Worm (Caenorhabditis elegans) whole organism, L1 larva: ENCODE results near the gene sknr-1.
A peak's percentile ranks its signal among the peaks of the same experiment; 100 is the strongest.

ENCODE experiments used
- C16A3.4 ChIP-seq: fragments of 150-350 bp; optimal IDR thresholded peaks from 2 replicates; lab custom pipeline; 2014; ENCODE audit warnings: missing biosample characterization, missing genetic modification characterization
- aly-2 ChIP-seq: fragments of 150-350 bp; optimal IDR thresholded peaks from 2 replicates; lab custom pipeline; 2014; ENCODE audit warnings: missing biosample characterization, missing genetic modification characterization
- ceh-8 ChIP-seq: fragments of 200-800 bp; sonication (Bioruptor generic); optimal IDR thresholded peaks from 2 replicates; lab custom pipeline; 2018; ENCODE audit warnings: mild to moderate bottlenecking, missing genetic modification characterization, moderate library complexity, missing compliant biosample characterization
- ces-1 ChIP-seq: fragments of 150-350 bp; optimal IDR thresholded peaks from 2 replicates; lab custom pipeline; 2014; ENCODE audit warnings: missing biosample characterization, missing genetic modification reagents, missing genetic modification characterization
- efl-1 ChIP-seq, 4 experiments: fragments of 150-350 bp; optimal IDR thresholded peaks in 3 of 4; peaks in 1 of 4; 1 replicate in 1 of 4; 2 replicates in 3 of 4; lab custom pipeline; 2014; ENCODE audit warnings: missing biosample characterization in 2 of 4, missing genetic modification characterization in 2 of 4, missing genetic modification reagents in 2 of 4
- egl-13 ChIP-seq: sonication (generic microtip); optimal IDR thresholded peaks from 2 replicates; lab custom pipeline; 2016; ENCODE audit warnings: missing genotype, missing genetic modification reagents, missing genetic modification characterization, missing compliant biosample characterization
- egl-27 ChIP-seq, 2 experiments: fragments of 150-350 bp in 1 of 2; sonication (generic microtip); optimal IDR thresholded peaks; 3 replicates each; lab custom pipeline; 2017 to 2018; ENCODE audit warnings: missing biosample characterization in 2 of 2, missing genetic modification characterization in 2 of 2, missing genetic modification reagents in 2 of 2
- elt-2 ChIP-seq: sonication (generic microtip); optimal IDR thresholded peaks from 2 replicates; lab custom pipeline; 2016; ENCODE audit warnings: missing genetic modification characterization, mild to moderate bottlenecking, inconsistent platforms, missing compliant biosample characterization, missing genetic modification reagents
- elt-3 ChIP-seq, 6 experiments: fragments of 150-350 bp in 1 of 6; sonication (generic microtip); optimal IDR thresholded peaks; 2 replicates each; lab custom pipeline; 2017 to 2018; ENCODE audit warnings: missing biosample characterization in 6 of 6, missing genetic modification characterization in 6 of 6, inconsistent platforms in 1 of 6
- ets-5 ChIP-seq: fragments of 200-800 bp; sonication (Bioruptor generic); IDR thresholded peaks from 2 replicates; pipeline ENCODE4 v1.3.6; 2022; ENCODE audit warnings: missing genetic modification characterization, missing compliant biosample characterization
- fkh-4 ChIP-seq: sonication (generic microtip); optimal IDR thresholded peaks from 2 replicates; lab custom pipeline; 2016; ENCODE audit warnings: missing compliant biosample characterization, missing genetic modification characterization, borderline replicate concordance
- fos-1 ChIP-seq: fragments of 150-350 bp; optimal IDR thresholded peaks from 2 replicates; lab custom pipeline; 2014; ENCODE audit warnings: missing biosample characterization, missing genetic modification characterization
- hlh-17 ChIP-seq: fragments of 200-800 bp; sonication (Bioruptor generic); optimal IDR thresholded peaks from 2 replicates; lab custom pipeline; 2018; ENCODE audit warnings: missing genetic modification characterization, mild to moderate bottlenecking, missing compliant biosample characterization, moderate library complexity, borderline replicate concordance
- hlh-4 ChIP-seq: sonication (generic microtip); optimal IDR thresholded peaks from 2 replicates; lab custom pipeline; 2016; ENCODE audit warnings: mild to moderate bottlenecking, missing genetic modification characterization, missing compliant biosample characterization
- lin-13 ChIP-seq: fragments of 150-350 bp; optimal IDR thresholded peaks from 2 replicates; lab custom pipeline; 2014; ENCODE audit warnings: missing biosample characterization, missing genetic modification reagents, missing genetic modification characterization
- lin-39 ChIP-seq: fragments of 150-350 bp; optimal IDR thresholded peaks from 2 replicates; lab custom pipeline; 2014; ENCODE audit warnings: missing biosample characterization, missing genetic modification reagents, missing genetic modification characterization
- lir-3 ChIP-seq: sonication (generic microtip); optimal IDR thresholded peaks from 2 replicates; lab custom pipeline; 2016; ENCODE audit warnings: mild to moderate bottlenecking, missing genetic modification characterization, moderate library complexity, missing compliant biosample characterization; ENCODE audit not compliant: poor library complexity
- mab-9 ChIP-seq: fragments of 200-800 bp; sonication (Bioruptor generic); IDR thresholded peaks from 2 replicates; pipeline ENCODE4 v1.3.6; 2022; ENCODE audit warnings: missing genetic modification reagents, missing genetic modification characterization, missing compliant biosample characterization
- mep-1 ChIP-seq: fragments of 150-350 bp; optimal IDR thresholded peaks from 2 replicates; lab custom pipeline; 2014; ENCODE audit warnings: missing biosample characterization, missing genetic modification characterization
- nhr-12 ChIP-seq: sonication (generic microtip); optimal IDR thresholded peaks from 2 replicates; lab custom pipeline; 2017; ENCODE audit warnings: missing biosample characterization, missing genetic modification characterization
- nhr-19 ChIP-seq: fragments of 200-800 bp; sonication (Bioruptor generic); conservative IDR thresholded peaks from 2 replicates; pipeline ENCODE4 v1.3.6; 2022; ENCODE audit warnings: missing genetic modification characterization, missing compliant biosample characterization
- nhr-20 ChIP-seq: sonication (generic microtip); optimal IDR thresholded peaks from 2 replicates; lab custom pipeline; 2016; ENCODE audit warnings: mild to moderate bottlenecking, missing genetic modification characterization, missing compliant biosample characterization
- nhr-237 ChIP-seq: fragments of 150-350 bp; optimal IDR thresholded peaks from 2 replicates; lab custom pipeline; 2014; ENCODE audit warnings: missing biosample characterization, missing genetic modification characterization
- nhr-47 ChIP-seq: sonication (generic microtip); optimal IDR thresholded peaks from 2 replicates; lab custom pipeline; 2016; ENCODE audit warnings: mild to moderate bottlenecking, missing genetic modification characterization, moderate library complexity, missing compliant biosample characterization
- nhr-76 ChIP-seq: sonication (generic microtip); optimal IDR thresholded peaks from 2 replicates; lab custom pipeline; 2017; ENCODE audit warnings: missing biosample characterization, missing genetic modification characterization
- nhr-84 ChIP-seq: sonication (generic microtip); optimal IDR thresholded peaks from 2 replicates; lab custom pipeline; 2017; ENCODE audit warnings: missing biosample characterization, missing genetic modification characterization
- nhr-90 ChIP-seq: sonication (generic microtip); optimal IDR thresholded peaks from 2 replicates; lab custom pipeline; 2016; ENCODE audit warnings: mild to moderate bottlenecking, missing genetic modification characterization, missing compliant biosample characterization; ENCODE audit not compliant: poor library complexity
- pag-3 ChIP-seq: sonication (generic microtip); optimal IDR thresholded peaks from 2 replicates; lab custom pipeline; 2017; ENCODE audit warnings: missing genetic modification characterization, mild to moderate bottlenecking, missing compliant biosample characterization, antibody characterized with exemption, borderline replicate concordance; ENCODE audit not compliant: insufficient read depth
- pqm-1 ChIP-seq: sonication (generic microtip); optimal IDR thresholded peaks from 3 replicates; lab custom pipeline; 2017; ENCODE audit warnings: missing biosample characterization, missing genetic modification characterization
- snu-23 ChIP-seq: sonication (generic microtip); optimal IDR thresholded peaks from 2 replicates; lab custom pipeline; 2016; ENCODE audit warnings: missing genetic modification characterization, missing compliant biosample characterization
- swsn-7 ChIP-seq: sonication (generic microtip); optimal IDR thresholded peaks from 2 replicates; lab custom pipeline; 2016; ENCODE audit warnings: missing genetic modification characterization, missing compliant biosample characterization
- tlp-1 ChIP-seq: fragments of 150-350 bp; optimal IDR thresholded peaks from 2 replicates; lab custom pipeline; 2014; ENCODE audit warnings: missing biosample characterization, missing genetic modification characterization
- unc-98 ChIP-seq: fragments of 200-800 bp; sonication (Bioruptor generic); IDR thresholded peaks from 2 replicates; pipeline ENCODE4 v1.3.6; 2022; ENCODE audit warnings: missing genetic modification characterization, missing compliant biosample characterization
- zag-1 ChIP-seq: fragments of 150-350 bp; optimal IDR thresholded peaks from 2 replicates; lab custom pipeline; 2014; ENCODE audit warnings: missing biosample characterization, missing genetic modification characterization
- ztf-11 ChIP-seq, 2 experiments: sonication (generic microtip); optimal IDR thresholded peaks; 2 replicates each; lab custom pipeline; 2016 to 2017; ENCODE audit warnings: missing genetic modification characterization in 2 of 2, missing biosample characterization in 1 of 2, missing compliant biosample characterization in 1 of 2

Gene sknr-1

DNA sequence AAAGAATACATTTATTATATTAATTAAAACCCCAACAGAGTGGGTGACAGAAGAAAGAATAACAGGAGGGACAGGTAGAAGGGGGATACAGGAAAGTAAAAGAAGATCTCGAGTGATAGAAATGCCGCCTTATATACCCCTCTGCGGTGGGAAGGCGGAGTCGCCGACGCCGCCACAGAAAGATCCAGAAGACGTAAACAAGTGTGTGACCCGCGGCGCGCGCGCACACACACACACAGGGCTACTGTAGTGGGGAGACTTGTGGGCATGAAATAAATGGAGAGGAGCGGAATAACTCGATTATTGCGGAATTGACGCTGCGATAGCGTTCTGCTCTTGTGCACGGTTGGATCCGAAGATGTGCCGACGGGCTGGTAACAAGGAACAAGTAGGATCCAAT, 29.5 kb downstream of the sknr-1 start:
- TF ChIP-seq nhr-12 (tag; lab: Kevin White, UChicago): no peak
- no peak for TF ChIP-seq fkh-4 (tag; lab: Kevin White, UChicago)
- no peak for TF ChIP-seq nhr-90 (tag; lab: Kevin White, UChicago)
- TF ChIP-seq C16A3.4: no peak
- TF ChIP-seq hlh-17 (GFP tag; lab: Kevin White, UChicago): no peak
- TF ChIP-seq nhr-47 (tag; lab: Kevin White, UChicago): no peak
- TF ChIP-seq ets-5 (GFP tag; lab: Robert Waterston, UW): no peak
- no peak for TF ChIP-seq egl-27 (tag; optimal IDR thresholded peaks at IDR 0.05; lab: Kevin White, UChicago)
- TF ChIP-seq pag-3: no peak
- TF ChIP-seq fos-1: no peak
- no peak for TF ChIP-seq snu-23 (GFP tag; lab: Kevin White, UChicago)
- TF ChIP-seq ceh-8: no peak
- no peak for TF ChIP-seq ztf-11 (tag; optimal IDR thresholded peaks at IDR 0.05; lab: Kevin White, UChicago)
- no peak for TF ChIP-seq aly-2 (tag; lab: Kevin White, UChicago)
- TF ChIP-seq ces-1 (GFP tag; lab: Kevin White, UChicago): no peak

ce11 chrV:2592173-2592676, 33.0 kb downstream of the sknr-1 start, which contains the start of gene irg-3:
TSS of gene irg-3 (plus strand) at chrV:2592591.
- TF ChIP-seq efl-1 (optimal IDR thresholded peaks at IDR 0.05; lab: Kevin White, UChicago) (no peak), efl-1 (GFP tag; optimal IDR thresholded peaks at IDR 0.05 in 1 of 2; lab: Kevin White, UChicago) (peak in 1 of 2 experiments; percentile 85), elt-2 (peak; percentile 27), pag-3 (no peak)

ce11 chrV:2589834-2590233, 35.4 kb downstream of the sknr-1 start:
- TF ChIP-seq nhr-20: no peak
- TF ChIP-seq egl-13: no peak
- no peak for TF ChIP-seq pqm-1 (tag; lab: Kevin White, UChicago)
- TF ChIP-seq nhr-84 (tag; lab: Kevin White, UChicago): no peak
- TF ChIP-seq lir-3 (tag; lab: Kevin White, UChicago): no peak
- no peak for TF ChIP-seq ztf-11 (tag; optimal IDR thresholded peaks at IDR 0.05; lab: Kevin White, UChicago)
- TF ChIP-seq mab-9 (GFP tag; lab: Robert Waterston, UW): no peak
- TF ChIP-seq zag-1 (tag; lab: Kevin White, UChicago): no peak
- no peak for TF ChIP-seq lin-39 (tag; lab: Kevin White, UChicago)
- no peak for TF ChIP-seq swsn-7 (tag; lab: Kevin White, UChicago)
- no peak for TF ChIP-seq nhr-237 (tag; lab: Kevin White, UChicago)
- TF ChIP-seq mep-1 (tag; lab: Kevin White, UChicago): no peak
- no peak for TF ChIP-seq lin-13 (GFP tag; lab: Kevin White, UChicago)
- TF ChIP-seq unc-98 (GFP tag; lab: Robert Waterston, UW): no peak
- no peak for TF ChIP-seq elt-3 (tag; optimal IDR thresholded peaks at IDR 0.05; lab: Kevin White, UChicago)
- TF ChIP-seq aly-2 (tag; lab: Kevin White, UChicago): no peak
- TF ChIP-seq fos-1: no peak
- TF ChIP-seq, all 84 proteins: peak for 0

- TF ChIP-seq tlp-1 (tag; lab: Kevin White, UChicago): no peak
- no peak for TF ChIP-seq nhr-19 (GFP tag; lab: Robert Waterston, UW)
- peak; percentile 54 for TF ChIP-seq elt-2
- no peak for TF ChIP-seq hlh-4
- no peak for TF ChIP-seq nhr-76 (tag; lab: Kevin White, UChicago)
- no peak for TF ChIP-seq unc-98 (GFP tag; lab: Robert Waterston, UW)
- TF ChIP-seq egl-13: no peak
Observed at ce11 chrV:2585727-2586126, 39.5 kb downstream of the sknr-1 start, which contains the start of gene C29G2.6. TSS of gene C29G2.6 (minus strand) at chrV:2585908.
